Worm (Caenorhabditis elegans) whole organism, L4 larva: ENCODE results near the gene ugt-11.

Experiments
- D1046.2 ChIP-seq: fragments of 200-800 bp; sonication (Bioruptor generic); IDR thresholded peaks from 2 replicates; pipeline ENCODE4 v1.3.6; 2022; ENCODE audit warnings: missing genetic modification characterization, missing compliant biosample characterization
- F10B5.3 ChIP-seq: sonication (generic microtip); optimal IDR thresholded peaks from 2 replicates; lab custom pipeline; 2016; ENCODE audit warnings: mild to moderate bottlenecking, missing genetic modification characterization, missing compliant biosample characterization
- F26F4.8 ChIP-seq: fragments of 200-800 bp; sonication (Bioruptor generic); conservative IDR thresholded peaks from 2 replicates; pipeline ENCODE4 v1.3.6; 2022; ENCODE audit warnings: missing genetic modification characterization, missing compliant biosample characterization
- F37D6.2 ChIP-seq: sonication (generic microtip); optimal IDR thresholded peaks from 2 replicates; lab custom pipeline; 2016; ENCODE audit warnings: mild to moderate bottlenecking, missing genetic modification characterization, missing compliant biosample characterization
- R02D3.7 ChIP-seq: fragments of 150-350 bp; sonication (generic microtip); optimal IDR thresholded peaks from 3 replicates; lab custom pipeline; 2014; ENCODE audit warnings: missing biosample characterization, missing genetic modification characterization
- T20F7.1 ChIP-seq: fragments of 200-800 bp; sonication (Bioruptor generic); optimal IDR thresholded peaks from 2 replicates; lab custom pipeline; 2018; ENCODE audit warnings: mild to moderate bottlenecking, missing genetic modification characterization, missing compliant biosample characterization
- Y48G9A.11 ChIP-seq: fragments of 200-800 bp; sonication (Bioruptor generic); IDR thresholded peaks from 2 replicates; pipeline ENCODE4 v1.3.6; 2022; ENCODE audit warnings: missing genetic modification reagents, missing genetic modification characterization, missing compliant biosample characterization
- ceh-20 ChIP-seq: fragments of 200-800 bp; sonication (Bioruptor generic); IDR thresholded peaks from 2 replicates; pipeline ENCODE4 v1.3.6; 2022; ENCODE audit warnings: missing genetic modification reagents, missing genetic modification characterization, missing compliant biosample characterization
- ceh-28 ChIP-seq: fragments of 150-350 bp; optimal IDR thresholded peaks from 2 replicates; lab custom pipeline; 2014; ENCODE audit warnings: missing biosample characterization, missing genetic modification reagents, missing genetic modification characterization
- ceh-32 ChIP-seq: sonication (generic microtip); optimal IDR thresholded peaks from 2 replicates; lab custom pipeline; 2016; ENCODE audit warnings: mild to moderate bottlenecking, missing genetic modification characterization, missing compliant biosample characterization; ENCODE audit not compliant: poor library complexity
- daf-16 ChIP-seq, 3 experiments: sonication (generic microtip); optimal IDR thresholded peaks; 2 replicates each; lab custom pipeline; 2016 to 2017; ENCODE audit warnings: missing genetic modification characterization in 3 of 3, missing genetic modification reagents in 3 of 3, mild to moderate bottlenecking in 2 of 3, missing compliant biosample characterization in 2 of 3, missing biosample characterization in 1 of 3, moderate library complexity in 1 of 3
- daf-8 ChIP-seq: fragments of 200-800 bp; sonication (Bioruptor generic); IDR thresholded peaks from 2 replicates; pipeline ENCODE4 v1.3.6; 2022; ENCODE audit warnings: missing genetic modification characterization, missing compliant biosample characterization
- dmd-8 ChIP-seq: fragments of 200-800 bp; sonication (Bioruptor generic); IDR thresholded peaks from 2 replicates; pipeline ENCODE4 v1.3.6; 2022; ENCODE audit warnings: missing genetic modification characterization, missing compliant biosample characterization
- dve-1 ChIP-seq: sonication (generic microtip); optimal IDR thresholded peaks from 2 replicates; lab custom pipeline; 2017; ENCODE audit warnings: antibody characterized with exemption, mild to moderate bottlenecking, missing genetic modification characterization, missing compliant biosample characterization; ENCODE audit not compliant: insufficient read depth
- egl-43 ChIP-seq: fragments of 200-800 bp; sonication (Bioruptor generic); IDR thresholded peaks from 2 replicates; pipeline ENCODE4 v1.3.6; 2022; ENCODE audit warnings: missing genetic modification reagents, missing genetic modification characterization, missing compliant biosample characterization
- hif-1 ChIP-seq, 2 experiments: sonication (generic microtip); optimal IDR thresholded peaks; 2 replicates each; lab custom pipeline; 2016 to 2017; ENCODE audit warnings: missing compliant biosample characterization in 2 of 2, missing genetic modification characterization in 2 of 2, missing genetic modification reagents in 2 of 2, missing genotype in 2 of 2, mild to moderate bottlenecking in 1 of 2
- hlh-30 ChIP-seq: sonication (generic microtip); optimal IDR thresholded peaks from 2 replicates; lab custom pipeline; 2017; ENCODE audit warnings: antibody characterized with exemption, mild to moderate bottlenecking, missing genetic modification characterization, missing compliant biosample characterization; ENCODE audit not compliant: insufficient read depth
- hmg-1.1 ChIP-seq: fragments of 200-800 bp; sonication (Bioruptor generic); IDR thresholded peaks from 2 replicates; pipeline ENCODE4 v1.3.6; 2022; ENCODE audit warnings: missing genetic modification reagents, missing genetic modification characterization, missing compliant biosample characterization
- jun-1 ChIP-seq: fragments of 150-350 bp; optimal IDR thresholded peaks from 2 replicates; lab custom pipeline; 2014; ENCODE audit warnings: missing biosample characterization, missing genetic modification reagents, missing genetic modification characterization
- lim-7 ChIP-seq: fragments of 200-800 bp; sonication (Bioruptor generic); IDR thresholded peaks from 2 replicates; pipeline ENCODE4 v1.3.6; 2022; ENCODE audit warnings: missing genetic modification characterization, missing compliant biosample characterization
- lin-29 ChIP-seq: fragments of 200-800 bp; sonication (Bioruptor generic); IDR thresholded peaks from 2 replicates; pipeline ENCODE4 v1.3.6; 2022; ENCODE audit warnings: missing genetic modification reagents, missing genetic modification characterization, missing compliant biosample characterization
- lin-38 ChIP-seq: fragments of 200-800 bp; sonication (Bioruptor generic); IDR thresholded peaks from 2 replicates; pipeline ENCODE4 v1.3.6; 2022; ENCODE audit warnings: missing genetic modification reagents, missing genetic modification characterization, missing compliant biosample characterization
- lsy-2 ChIP-seq, 2 experiments: fragments of 150-350 bp in 1 of 2; sonication (generic microtip) in 1 of 2; optimal IDR thresholded peaks; 2 replicates each; lab custom pipeline; 2014 to 2017; ENCODE audit warnings: missing biosample characterization in 2 of 2, missing genetic modification characterization in 2 of 2
- madf-9 ChIP-seq: fragments of 200-800 bp; sonication (Bioruptor generic); conservative IDR thresholded peaks from 2 replicates; pipeline ENCODE4 v1.3.6; 2022; ENCODE audit warnings: missing genetic modification reagents, missing genetic modification characterization, missing compliant biosample characterization
- mdl-1 ChIP-seq, 2 experiments: fragments of 150-350 bp in 1 of 2; sonication (generic microtip) in 1 of 2; optimal IDR thresholded peaks; 2 replicates each; lab custom pipeline; 2014 to 2017; ENCODE audit warnings: missing biosample characterization in 2 of 2, missing genetic modification characterization in 2 of 2
- mep-1 ChIP-seq: fragments of 150-350 bp; sonication (generic microtip); optimal IDR thresholded peaks from 3 replicates; lab custom pipeline; 2014; ENCODE audit warnings: missing biosample characterization, missing genetic modification characterization
- mes-2 ChIP-seq: sonication (generic microtip); optimal IDR thresholded peaks from 2 replicates; lab custom pipeline; 2016; ENCODE audit warnings: missing genotype, mild to moderate bottlenecking, missing genetic modification characterization, missing compliant biosample characterization; ENCODE audit not compliant: poor library complexity, severe bottlenecking
- mxl-3 ChIP-seq: fragments of 200-800 bp; sonication (Bioruptor generic); optimal IDR thresholded peaks from 2 replicates; lab custom pipeline; 2018; ENCODE audit warnings: mild to moderate bottlenecking, missing genetic modification characterization, missing compliant biosample characterization
- nhr-10 ChIP-seq: fragments of 150-350 bp; optimal IDR thresholded peaks from 2 replicates; lab custom pipeline; 2014; ENCODE audit warnings: missing biosample characterization, missing genetic modification characterization
- nhr-102 ChIP-seq: sonication (generic microtip); optimal IDR thresholded peaks from 2 replicates; lab custom pipeline; 2016; ENCODE audit warnings: mild to moderate bottlenecking, missing genetic modification characterization, moderate library complexity, missing compliant biosample characterization
- nhr-11 ChIP-seq: fragments of 150-350 bp; optimal IDR thresholded peaks from 2 replicates; lab custom pipeline; 2014; ENCODE audit warnings: missing biosample characterization, missing genetic modification characterization
- nhr-111 ChIP-seq: fragments of 200-800 bp; sonication (Bioruptor generic); optimal IDR thresholded peaks from 2 replicates; lab custom pipeline; 2018; ENCODE audit warnings: mild to moderate bottlenecking, missing genetic modification characterization, missing compliant biosample characterization
- nhr-237 ChIP-seq: sonication (generic microtip); optimal IDR thresholded peaks from 2 replicates; lab custom pipeline; 2017; ENCODE audit warnings: missing biosample characterization, missing genetic modification characterization
- nhr-28 ChIP-seq: fragments of 150-350 bp; optimal IDR thresholded peaks from 2 replicates; lab custom pipeline; 2014; ENCODE audit warnings: missing biosample characterization, missing genetic modification characterization
- nhr-48 ChIP-seq: sonication (generic microtip); optimal IDR thresholded peaks from 2 replicates; lab custom pipeline; 2016; ENCODE audit warnings: mild to moderate bottlenecking, missing genetic modification characterization, missing compliant biosample characterization
- nhr-6 ChIP-seq: fragments of 150-350 bp; optimal IDR thresholded peaks from 2 replicates; lab custom pipeline; 2014; ENCODE audit warnings: missing biosample characterization, missing genetic modification characterization
- set-16 ChIP-seq: fragments of 200-800 bp; sonication (Bioruptor generic); IDR thresholded peaks from 2 replicates; pipeline ENCODE4 v1.3.6; 2022; ENCODE audit warnings: missing genetic modification reagents, missing genetic modification characterization, missing compliant biosample characterization
- spr-3 ChIP-seq: fragments of 200-800 bp; sonication (Bioruptor generic); optimal IDR thresholded peaks from 2 replicates; lab custom pipeline; 2018; ENCODE audit warnings: mild to moderate bottlenecking, missing genetic modification characterization, missing compliant biosample characterization
- unc-39 ChIP-seq: sonication (generic microtip); optimal IDR thresholded peaks from 2 replicates; lab custom pipeline; 2017; ENCODE audit warnings: missing biosample characterization, missing genetic modification characterization
- zip-11 ChIP-seq: fragments of 200-800 bp; sonication (Bioruptor generic); IDR thresholded peaks from 2 replicates; pipeline ENCODE4 v1.3.6; 2022; ENCODE audit warnings: missing genetic modification characterization, missing compliant biosample characterization
- ztf-7 ChIP-seq: fragments of 150-350 bp; optimal IDR thresholded peaks from 2 replicates; lab custom pipeline; 2014; ENCODE audit warnings: missing biosample characterization, missing genetic modification characterization

The ugt-11 gene

DNA sequence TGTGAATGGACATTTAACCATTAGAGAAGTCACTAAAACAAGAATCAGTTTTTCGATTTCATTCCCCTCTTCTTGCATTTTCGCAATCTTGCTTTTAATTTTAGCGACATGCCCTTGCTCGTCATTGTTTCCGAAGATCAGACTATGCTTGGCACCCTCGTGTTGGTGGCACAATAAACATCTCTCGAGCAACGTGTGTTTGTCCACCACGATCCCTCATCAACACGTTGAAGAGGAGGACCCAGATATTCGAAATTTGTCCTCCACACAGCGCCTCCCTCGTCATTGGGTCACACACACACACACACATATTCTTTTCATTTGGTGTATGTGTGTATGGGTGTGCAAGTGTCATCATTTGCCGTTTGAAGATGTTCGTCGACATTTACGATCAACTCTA is 29.5 kb downstream of the ugt-11 start, which contains the start of gene srd-32:
srd-32 (plus strand) TSS at position 301 of the 400 bp plus-strand sequence.
- TF ChIP-seq F37D6.2 (tag; lab: Kevin White, UChicago) (no peak), lin-29 (GFP tag; lab: Robert Waterston, UW) (no peak), set-16 (no peak), nhr-111 (GFP tag; lab: Kevin White, UChicago) (no peak), mxl-3 (GFP tag; lab: Kevin White, UChicago) (peak; percentile 39), lim-7 (no peak), nhr-237 (no peak)

DNA sequence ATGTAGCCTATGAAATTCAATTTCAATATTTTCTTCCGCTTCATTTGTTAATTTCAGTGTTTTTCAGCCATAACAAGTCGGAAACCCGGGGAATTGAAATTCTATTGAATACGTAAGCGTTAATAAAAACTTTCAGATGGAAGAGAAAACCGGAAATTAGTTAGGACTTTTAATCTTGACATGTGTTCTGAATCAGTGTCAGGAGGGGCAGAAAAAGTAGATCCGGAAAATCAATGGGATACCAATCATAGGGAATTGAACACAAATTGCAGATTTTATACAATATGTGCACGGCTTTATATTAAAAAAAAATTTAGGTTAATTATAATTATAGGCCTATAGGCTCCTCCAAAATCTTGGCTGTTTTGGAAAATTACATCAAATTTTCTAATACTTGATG is 30.5 kb downstream of the ugt-11 start:
- TF ChIP-seq T20F7.1 (no peak), zip-11 (GFP tag; lab: Robert Waterston, UW) (no peak), nhr-102 (no peak), lin-38 (GFP tag; lab: Robert Waterston, UW) (no peak), spr-3 (GFP tag; lab: Kevin White, UChicago) (no peak), daf-8 (no peak), unc-39 (tag; lab: Kevin White, UChicago) (no peak), madf-9 (GFP tag; lab: Robert Waterston, UW) (no peak), R02D3.7 (tag; lab: Kevin White, UChicago) (no peak), nhr-48 (tag; lab: Kevin White, UChicago) (no peak), F26F4.8 (GFP tag; lab: Robert Waterston, UW) (no peak), ceh-20 (GFP tag; lab: Robert Waterston, UW) (no peak), dmd-8 (GFP tag; lab: Robert Waterston, UW) (no peak), ceh-32 (tag; lab: Kevin White, UChicago) (no peak), nhr-10 (tag; lab: Kevin White, UChicago) (no peak), hmg-1.1 (no peak), Y48G9A.11 (no peak)

DNA sequence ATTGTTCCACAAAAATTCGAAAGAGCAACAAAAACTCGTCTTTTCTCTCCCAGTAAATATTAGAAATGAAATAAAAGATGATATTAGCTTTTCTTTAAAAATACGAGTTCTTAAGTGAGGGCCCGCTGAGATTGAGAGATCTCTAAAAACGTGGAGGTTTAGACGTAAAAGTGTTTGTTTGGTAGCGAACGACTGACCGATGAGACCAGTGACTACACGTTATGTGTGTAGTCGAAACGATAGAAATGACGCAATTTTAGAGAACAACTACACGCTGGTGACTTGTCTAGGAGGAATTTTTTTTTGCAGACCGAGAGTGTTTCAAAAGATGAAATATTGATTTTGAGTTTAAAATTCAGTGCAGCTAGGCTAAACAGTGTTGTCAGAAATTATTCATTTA is 32.1 kb downstream of the ugt-11 start, which contains the start of gene C37H5.13:
C37H5.13 (minus strand) TSS at position 229 of the 400 bp plus-strand sequence.
- peak; percentile 56 for TF ChIP-seq ztf-7
- TF ChIP-seq mes-2 (tag; lab: Kevin White, UChicago): no peak
- TF ChIP-seq F10B5.3 (tag; lab: Kevin White, UChicago): no peak
- peak in 1 of 2 experiments; percentile 2 for TF ChIP-seq hif-1 (tag; optimal IDR thresholded peaks at IDR 0.05; lab: Kevin White, UChicago)
- peak; percentile 48 for TF ChIP-seq hlh-30 (tag; lab: Kevin White, UChicago)
- TF ChIP-seq mep-1 (tag; lab: Kevin White, UChicago): peak; percentile 28
- TF ChIP-seq nhr-28 (tag; lab: Kevin White, UChicago): peak; percentile 98
- TF ChIP-seq nhr-6 (tag; lab: Kevin White, UChicago): no peak
- TF ChIP-seq jun-1 (tag; lab: Kevin White, UChicago): no peak
- TF ChIP-seq egl-43 (GFP tag; lab: Robert Waterston, UW): no peak
- TF ChIP-seq mdl-1 (tag; optimal IDR thresholded peaks at IDR 0.05; lab: Kevin White, UChicago): peak in 1 of 2 experiments; percentile 27
- TF ChIP-seq lsy-2 (tag; optimal IDR thresholded peaks at IDR 0.05; lab: Kevin White, UChicago): peak in 1 of 2 experiments; percentile 19
- TF ChIP-seq dve-1 (tag; lab: Kevin White, UChicago): peak; percentile 45
- TF ChIP-seq nhr-11 (tag; lab: Kevin White, UChicago): peak; percentile 11
- no peak for TF ChIP-seq D1046.2 (GFP tag; lab: Robert Waterston, UW)
- TF ChIP-seq T20F7.1: no peak
- TF ChIP-seq ceh-28: no peak
- no peak for TF ChIP-seq Y48G9A.11
- no peak for TF ChIP-seq daf-16 (GFP tag; optimal IDR thresholded peaks at IDR 0.05; lab: Kevin White, UChicago)
- TF ChIP-seq daf-16 (tag; optimal IDR thresholded peaks at IDR 0.05; lab: Kevin White, UChicago): peak; percentile 42
